Worm (Caenorhabditis elegans) whole organism, young adult: ENCODE results near the gene tbx-41.
A peak's percentile ranks its signal among the peaks of the same experiment; 100 is the strongest.

Experiments
- B0261.1 ChIP-seq: sonication (generic microtip); optimal IDR thresholded peaks from 2 replicates; lab custom pipeline; 2016; ENCODE audit warnings: mild to moderate bottlenecking, missing genetic modification characterization, moderate library complexity, missing compliant biosample characterization
- F22D6.2 ChIP-seq: sonication (generic microtip); optimal IDR thresholded peaks from 2 replicates; lab custom pipeline; 2016; ENCODE audit warnings: mild to moderate bottlenecking, missing genetic modification characterization, missing compliant biosample characterization
- F55B11.4 ChIP-seq: sonication (generic microtip); optimal IDR thresholded peaks from 2 replicates; lab custom pipeline; 2016; ENCODE audit warnings: missing compliant biosample characterization, missing genetic modification characterization, borderline replicate concordance; ENCODE audit not compliant: insufficient read depth
- F57A8.1 ChIP-seq: fragments of 200-800 bp; sonication (Bioruptor generic); optimal IDR thresholded peaks from 2 replicates; lab custom pipeline; 2018; ENCODE audit warnings: mild to moderate bottlenecking, missing genetic modification characterization, moderate library complexity, missing compliant biosample characterization
- T26A5.8 ChIP-seq: sonication (generic microtip); optimal IDR thresholded peaks from 2 replicates; lab custom pipeline; 2016; ENCODE audit warnings: missing genetic modification characterization, missing compliant biosample characterization
- Y56A3A.18 ChIP-seq: fragments of 200-800 bp; sonication (Bioruptor generic); IDR thresholded peaks from 2 replicates; pipeline ENCODE4 v1.3.6; 2022; ENCODE audit warnings: missing genetic modification reagents, missing genetic modification characterization, missing compliant biosample characterization
- Y67H2A.10 ChIP-seq: fragments of 200-800 bp; sonication (Bioruptor generic); conservative IDR thresholded peaks from 2 replicates; pipeline ENCODE4 v1.3.6; 2022; ENCODE audit warnings: missing genetic modification reagents, missing genetic modification characterization, missing compliant biosample characterization
- akir-1 ChIP-seq: fragments of 200-800 bp; sonication (Bioruptor generic); optimal IDR thresholded peaks from 2 replicates; lab custom pipeline; 2018; ENCODE audit warnings: mild to moderate bottlenecking, missing genetic modification characterization, moderate library complexity, missing compliant biosample characterization
- aptf-2 ChIP-seq: fragments of 200-800 bp; sonication (Bioruptor generic); conservative IDR thresholded peaks from 2 replicates; pipeline ENCODE4 v1.3.6; 2022; ENCODE audit warnings: missing genetic modification reagents, missing genetic modification characterization, missing compliant biosample characterization
- attf-3 ChIP-seq: fragments of 200-800 bp; sonication (Bioruptor generic); conservative IDR thresholded peaks from 2 replicates; pipeline ENCODE4 v1.3.6; 2022; ENCODE audit warnings: missing genetic modification reagents, missing genetic modification characterization, missing compliant biosample characterization
- attf-5 ChIP-seq: fragments of 200-800 bp; sonication (Bioruptor generic); optimal IDR thresholded peaks from 2 replicates; lab custom pipeline; 2018; ENCODE audit warnings: mild to moderate bottlenecking, missing genetic modification characterization, missing compliant biosample characterization
- bed-1 ChIP-seq: fragments of 200-800 bp; sonication (Bioruptor generic); IDR thresholded peaks from 2 replicates; pipeline ENCODE4 v1.3.6; 2022; ENCODE audit warnings: missing genetic modification reagents, missing genetic modification characterization, missing compliant biosample characterization
- cebp-1 ChIP-seq, 2 experiments: fragments of 200-800 bp in 1 of 2; sonication (Bioruptor generic) in 1 of 2; sonication (generic microtip) in 1 of 2; IDR thresholded peaks in 1 of 2; optimal IDR thresholded peaks in 1 of 2; 2 replicates each; pipeline versions ENCODE4 v1.3.6 to Lab custom; 2017 to 2022; ENCODE audit warnings: missing compliant biosample characterization in 2 of 2, missing genetic modification characterization in 2 of 2, mild to moderate bottlenecking in 1 of 2, missing genetic modification reagents in 1 of 2, moderate library complexity in 1 of 2
- ceh-100 ChIP-seq: fragments of 200-800 bp; sonication (Bioruptor generic); IDR thresholded peaks from 2 replicates; pipeline ENCODE4 v1.3.6; 2022; ENCODE audit warnings: missing genetic modification reagents, missing genetic modification characterization, missing compliant biosample characterization
- ceh-91 ChIP-seq: fragments of 200-800 bp; sonication (Bioruptor generic); IDR thresholded peaks from 2 replicates; pipeline ENCODE4 v1.3.6; 2022; ENCODE audit warnings: missing genetic modification reagents, missing genetic modification characterization, missing compliant biosample characterization
- dpl-1 ChIP-seq: fragments of 150-350 bp; optimal IDR thresholded peaks from 2 replicates; lab custom pipeline; 2014; ENCODE audit warnings: missing biosample characterization, missing genetic modification reagents, missing genetic modification characterization
- efl-1 ChIP-seq: fragments of 150-350 bp; optimal IDR thresholded peaks from 2 replicates; lab custom pipeline; 2014; ENCODE audit warnings: missing biosample characterization, missing genetic modification reagents, missing genetic modification characterization
- egl-18 ChIP-seq: fragments of 200-800 bp; sonication (Bioruptor generic); IDR thresholded peaks from 2 replicates; pipeline ENCODE4 v1.3.6; 2022; ENCODE audit warnings: missing genetic modification reagents, missing genetic modification characterization, missing compliant biosample characterization
- egl-44 ChIP-seq: fragments of 200-800 bp; sonication (Bioruptor generic); IDR thresholded peaks from 2 replicates; pipeline ENCODE4 v1.3.6; 2022; ENCODE audit warnings: missing genetic modification reagents, missing genetic modification characterization, missing compliant biosample characterization
- fkh-3 ChIP-seq: sonication (generic microtip); optimal IDR thresholded peaks from 2 replicates; lab custom pipeline; 2016; ENCODE audit warnings: mild to moderate bottlenecking, missing genetic modification characterization, missing compliant biosample characterization
- hlh-12 ChIP-seq: sonication (generic microtip); optimal IDR thresholded peaks from 2 replicates; lab custom pipeline; 2016; ENCODE audit warnings: missing genetic modification characterization, missing compliant biosample characterization
- hlh-26 ChIP-seq: fragments of 200-800 bp; sonication (Bioruptor generic); conservative IDR thresholded peaks from 2 replicates; pipeline ENCODE4 v1.3.6; 2022; ENCODE audit warnings: missing genetic modification reagents, missing genetic modification characterization, missing compliant biosample characterization
- hmg-1.2 ChIP-seq: fragments of 200-800 bp; sonication (Bioruptor generic); IDR thresholded peaks from 2 replicates; pipeline ENCODE4 v1.3.6; 2022; ENCODE audit warnings: missing genetic modification reagents, missing genetic modification characterization, missing compliant biosample characterization
- lin-26 ChIP-seq: fragments of 200-800 bp; sonication (Bioruptor generic); IDR thresholded peaks from 2 replicates; pipeline ENCODE4 v1.3.6; 2022; ENCODE audit warnings: missing genetic modification reagents, missing genetic modification characterization, missing compliant biosample characterization
- lin-35 ChIP-seq, 3 experiments: fragments of 150-350 bp in 2 of 3; sonication (generic microtip) in 1 of 3; optimal IDR thresholded peaks; 2 replicates each; lab custom pipeline; 2014 to 2018; ENCODE audit warnings: missing biosample characterization in 3 of 3, missing genetic modification characterization in 3 of 3, missing genetic modification reagents in 3 of 3
- lin-40 ChIP-seq: sonication (generic microtip); optimal IDR thresholded peaks from 2 replicates; lab custom pipeline; 2016; ENCODE audit warnings: missing genetic modification characterization, mild to moderate bottlenecking, missing compliant biosample characterization, missing genotype, missing genetic modification reagents
- lin-54 ChIP-seq: fragments of 200-800 bp; sonication (Bioruptor generic); optimal IDR thresholded peaks from 2 replicates; lab custom pipeline; 2018; ENCODE audit warnings: mild to moderate bottlenecking, missing genetic modification characterization, missing compliant biosample characterization
- lsl-1 ChIP-seq: fragments of 200-800 bp; sonication (Bioruptor generic); optimal IDR thresholded peaks from 2 replicates; lab custom pipeline; 2018; ENCODE audit warnings: mild to moderate bottlenecking, missing genetic modification characterization, moderate library complexity, missing compliant biosample characterization
- lsy-27 ChIP-seq: sonication (generic microtip); optimal IDR thresholded peaks from 2 replicates; lab custom pipeline; 2017; ENCODE audit warnings: missing genetic modification characterization, mild to moderate bottlenecking, missing compliant biosample characterization, antibody characterized with exemption, missing genotype, borderline replicate concordance; ENCODE audit not compliant: insufficient read depth
- madf-6 ChIP-seq: fragments of 200-800 bp; sonication (Bioruptor generic); IDR thresholded peaks from 2 replicates; pipeline ENCODE4 v1.3.6; 2022; ENCODE audit warnings: missing genetic modification reagents, missing genetic modification characterization, missing compliant biosample characterization
- mel-28 ChIP-seq: sonication (generic microtip); optimal IDR thresholded peaks from 2 replicates; lab custom pipeline; 2016; ENCODE audit warnings: borderline replicate concordance, mild to moderate bottlenecking, missing genetic modification characterization, missing compliant biosample characterization
- mes-4 ChIP-seq: sonication (generic microtip); optimal IDR thresholded peaks from 2 replicates; lab custom pipeline; 2016; ENCODE audit warnings: missing genotype, missing genetic modification characterization, missing compliant biosample characterization
- mxl-1 ChIP-seq: sonication (generic microtip); optimal IDR thresholded peaks from 2 replicates; lab custom pipeline; 2016; ENCODE audit warnings: missing genetic modification characterization, missing compliant biosample characterization
- nhr-120 ChIP-seq: fragments of 200-800 bp; sonication (Bioruptor generic); IDR thresholded peaks from 2 replicates; pipeline ENCODE4 v1.3.6; 2022; ENCODE audit warnings: missing genetic modification characterization, missing compliant biosample characterization
- nhr-179 ChIP-seq: sonication (generic microtip); optimal IDR thresholded peaks from 2 replicates; lab custom pipeline; 2016; ENCODE audit warnings: mild to moderate bottlenecking, missing genetic modification characterization, missing compliant biosample characterization
- nhr-27 ChIP-seq: fragments of 200-800 bp; sonication (Bioruptor generic); optimal IDR thresholded peaks from 2 replicates; lab custom pipeline; 2018; ENCODE audit warnings: mild to moderate bottlenecking, missing genetic modification characterization, moderate library complexity, missing compliant biosample characterization
- nhr-90 ChIP-seq: sonication (generic microtip); optimal IDR thresholded peaks from 2 replicates; lab custom pipeline; 2016; ENCODE audit warnings: missing genotype, mild to moderate bottlenecking, missing genetic modification characterization, missing compliant biosample characterization
- pha-4 ChIP-seq: fragments of 150-350 bp; sonication (generic microtip); optimal IDR thresholded peaks from 2 replicates; lab custom pipeline; 2014; ENCODE audit warnings: missing biosample characterization, missing genetic modification reagents, missing genetic modification characterization
- rcor-1 ChIP-seq: fragments of 200-800 bp; sonication (Bioruptor generic); IDR thresholded peaks from 2 replicates; pipeline ENCODE4 v1.3.6; 2022; ENCODE audit warnings: missing genetic modification reagents, missing genetic modification characterization, missing compliant biosample characterization
- sea-2 ChIP-seq: fragments of 200-800 bp; sonication (Bioruptor generic); IDR thresholded peaks from 2 replicates; pipeline ENCODE4 v1.3.6; 2022; ENCODE audit warnings: missing genetic modification characterization, missing compliant biosample characterization
- snpc-1.3 ChIP-seq: sonication (generic microtip); optimal IDR thresholded peaks from 2 replicates; lab custom pipeline; 2017; ENCODE audit warnings: missing genetic modification characterization, mild to moderate bottlenecking, missing compliant biosample characterization, antibody characterized with exemption, moderate library complexity, missing genotype, missing genetic modification reagents; ENCODE audit not compliant: insufficient read depth
- somi-1 ChIP-seq: fragments of 200-800 bp; sonication (Bioruptor generic); optimal IDR thresholded peaks from 2 replicates; lab custom pipeline; 2018; ENCODE audit warnings: mild to moderate bottlenecking, missing genetic modification characterization, missing compliant biosample characterization
- tbp1 ChIP-seq: fragments of 200-800 bp; sonication (Bioruptor generic); optimal IDR thresholded peaks from 2 replicates; lab custom pipeline; 2018; ENCODE audit warnings: mild to moderate bottlenecking, missing genetic modification characterization, missing compliant biosample characterization
- tbx-9 ChIP-seq: sonication (generic microtip); optimal IDR thresholded peaks from 2 replicates; lab custom pipeline; 2016; ENCODE audit warnings: borderline replicate concordance, missing genetic modification characterization, inconsistent platforms, missing compliant biosample characterization
- ztf-18 ChIP-seq: sonication (generic microtip); optimal IDR thresholded peaks from 2 replicates; lab custom pipeline; 2016; ENCODE audit warnings: missing genotype, mild to moderate bottlenecking, missing genetic modification characterization, missing compliant biosample characterization
- ztf-22 ChIP-seq: fragments of 200-800 bp; sonication (Bioruptor generic); optimal IDR thresholded peaks from 2 replicates; lab custom pipeline; 2018; ENCODE audit warnings: mild to moderate bottlenecking, missing genetic modification characterization, moderate library complexity, missing compliant biosample characterization
- ztf-28 ChIP-seq: fragments of 200-800 bp; sonication (Bioruptor generic); IDR thresholded peaks from 2 replicates; pipeline ENCODE4 v1.3.6; 2022; ENCODE audit warnings: missing genetic modification reagents, missing genetic modification characterization, missing compliant biosample characterization
- ztf-3 ChIP-seq: fragments of 200-800 bp; sonication (Bioruptor generic); optimal IDR thresholded peaks from 2 replicates; lab custom pipeline; 2018; ENCODE audit warnings: mild to moderate bottlenecking, missing genetic modification characterization, missing compliant biosample characterization

The tbx-41 gene

ce11 chrX:1856160-1856559 lies 8.9 kb upstream of the tbx-41 start, which contains the start of gene ceh-39:
Gene ceh-39 (minus strand): TSS chrX:1856172.
- TF ChIP-seq ceh-100 (no peak), egl-18 (GFP tag; lab: Robert Waterston, UW) (no peak), hmg-1.2 (GFP tag; lab: Robert Waterston, UW) (peak; percentile 87), egl-44 (GFP tag; lab: Robert Waterston, UW) (no peak), ztf-22 (GFP tag; lab: Kevin White, UChicago) (no peak), efl-1 (GFP tag; lab: Kevin White, UChicago) (peak; percentile 50), lin-35 (GFP tag; optimal IDR thresholded peaks at IDR 0.05; lab: Kevin White, UChicago) (peak in 1 of 3 experiments; percentile 57), mxl-1 (tag; lab: Kevin White, UChicago) (no peak), tbx-9 (no peak), F22D6.2 (no peak), sea-2 (GFP tag; lab: Robert Waterston, UW) (no peak), madf-6 (GFP tag; lab: Robert Waterston, UW) (peak; percentile 59), mes-4 (tag; lab: Kevin White, UChicago) (no peak), F57A8.1 (GFP tag; lab: Kevin White, UChicago) (no peak), lsy-27 (tag; lab: Kevin White, UChicago) (no peak), nhr-27 (tag; lab: Kevin White, UChicago) (no peak), rcor-1 (GFP tag; lab: Robert Waterston, UW) (no peak), lin-40 (tag; lab: Kevin White, UChicago) (no peak), cebp-1 (GFP tag; IDR thresholded peaks at IDR 0.05; lab: Robert Waterston, UW) (no peak), cebp-1 (tag; optimal IDR thresholded peaks at IDR 0.05; lab: Kevin White, UChicago) (peak; percentile 49), ceh-91 (no peak), akir-1 (GFP tag; lab: Kevin White, UChicago) (no peak), nhr-90 (tag; lab: Kevin White, UChicago) (no peak), Y56A3A.18 (GFP tag; lab: Robert Waterston, UW) (no peak), aptf-2 (GFP tag; lab: Robert Waterston, UW) (no peak), T26A5.8 (tag; lab: Kevin White, UChicago) (no peak), mel-28 (tag; lab: Kevin White, UChicago) (no peak), lin-54 (GFP tag; lab: Kevin White, UChicago) (peak; percentile 23), snpc-1.3 (tag; lab: Kevin White, UChicago) (no peak), B0261.1 (tag; lab: Kevin White, UChicago) (no peak), dpl-1 (peak; percentile 41), fkh-3 (no peak), lin-26 (GFP tag; lab: Robert Waterston, UW) (peak; percentile 61; the same call in 1 of the 2 replicates), F55B11.4 (tag; lab: Kevin White, UChicago) (no peak), nhr-179 (no peak), hlh-12 (no peak), ztf-28 (GFP tag; lab: Robert Waterston, UW) (no peak), attf-5 (GFP tag; lab: Kevin White, UChicago) (peak; percentile 37), pha-4 (tag; lab: Kevin White, UChicago) (no peak), hlh-26 (GFP tag; lab: Robert Waterston, UW) (no peak), attf-3 (GFP tag; lab: Robert Waterston, UW) (0 out of 2 replicates have a peak, but pooled peaks have one; percentile 14), ztf-18 (peak; percentile 14), tbp1 (no peak), lsl-1 (no peak), Y67H2A.10 (GFP tag; lab: Robert Waterston, UW) (no peak), somi-1 (no peak), nhr-120 (GFP tag; lab: Robert Waterston, UW) (no peak), bed-1 (GFP tag; lab: Robert Waterston, UW) (no peak), ztf-3 (no peak)
